Fruit fly (Drosophila melanogaster): ENCODE measurements around the gene CG42353.

DNA sequence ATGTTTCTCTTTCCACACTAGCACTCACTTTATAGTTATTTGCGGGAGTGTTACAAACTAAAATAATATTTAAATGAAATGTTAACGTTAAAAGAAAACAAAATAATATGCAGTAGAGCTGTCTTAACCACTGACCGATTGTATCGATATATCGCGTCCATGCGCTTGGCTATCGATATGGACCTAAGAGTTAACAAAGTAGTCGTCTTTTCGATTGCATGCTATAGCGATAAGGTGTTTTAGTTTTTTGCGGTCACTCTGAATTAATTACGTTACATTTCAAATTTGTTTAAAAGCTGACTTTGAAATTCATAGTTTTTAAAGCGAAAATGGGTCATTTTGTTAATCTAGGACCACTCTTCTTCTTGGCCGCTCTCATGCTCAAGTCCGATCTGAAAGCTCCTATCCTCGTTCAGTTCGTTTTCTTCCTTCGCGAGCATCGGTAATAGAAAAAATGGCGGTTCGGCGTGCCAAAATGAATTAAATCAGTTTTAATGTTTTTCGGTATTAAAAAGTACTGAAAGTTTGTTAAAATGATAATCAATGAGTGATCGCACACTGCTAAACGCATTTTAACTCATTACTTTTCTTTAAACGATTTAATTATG, 31.3 kb downstream of the CG42353 start, which contains the start of gene Nipsnap:
- TF ChIP-seq pan (optimal IDR thresholded peaks at IDR 0.05) (no peak), Dll (optimal IDR thresholded peaks at IDR 0.05) (no peak), CG8478 (optimal IDR thresholded peaks at IDR 0.05) (no peak), usp (GFP tag; optimal IDR thresholded peaks at IDR 0.05) (no peak), EcR (GFP tag; optimal IDR thresholded peaks at IDR 0.05) (no peak)
